Worm (Caenorhabditis elegans) whole organism, L3 larva: ENCODE measurements around the gene vha-4.

Experiments used
- ceh-82 ChIP-seq: fragments of 150-350 bp; optimal IDR thresholded peaks from 2 replicates; lab custom pipeline; 2014; ENCODE audit warnings: missing biosample characterization, missing genetic modification characterization
- ceh-9 ChIP-seq: sonication (generic microtip); optimal IDR thresholded peaks from 2 replicates; lab custom pipeline; 2018; ENCODE audit warnings: missing biosample characterization, missing genetic modification characterization
- elt-3 ChIP-seq, 3 experiments: fragments of 150-350 bp in 1 of 3; sonication (generic microtip) in 2 of 3; optimal IDR thresholded peaks; 2 replicates in 2 of 3; 4 replicates in 1 of 3; lab custom pipeline; 2014 to 2017; ENCODE audit warnings: missing biosample characterization in 3 of 3, missing genetic modification characterization in 3 of 3
- fos-1 ChIP-seq: fragments of 150-350 bp; optimal IDR thresholded peaks from 2 replicates; lab custom pipeline; 2014; ENCODE audit warnings: missing biosample characterization, missing genetic modification characterization
- nhr-237 ChIP-seq: fragments of 150-350 bp; optimal IDR thresholded peaks from 2 replicates; lab custom pipeline; 2014; ENCODE audit warnings: missing biosample characterization, missing genetic modification characterization
- pha-4 ChIP-seq: fragments of 150-350 bp; optimal IDR thresholded peaks from 2 replicates; lab custom pipeline; 2014; ENCODE audit warnings: missing biosample characterization, missing genetic modification reagents, missing genetic modification characterization
- snpc-4 ChIP-seq: fragments of 150-350 bp; optimal IDR thresholded peaks from 2 replicates; lab custom pipeline; 2014; ENCODE audit warnings: missing biosample characterization, missing genetic modification characterization
- zag-1 ChIP-seq: fragments of 150-350 bp; optimal IDR thresholded peaks from 2 replicates; lab custom pipeline; 2014; ENCODE audit warnings: missing biosample characterization, missing genetic modification characterization
- ztf-11 ChIP-seq: fragments of 150-350 bp; optimal IDR thresholded peaks from 2 replicates; lab custom pipeline; 2014; ENCODE audit warnings: missing biosample characterization, missing genetic modification characterization

ce11 chrII:7870062-7870461 lies 9.1 kb downstream of the vha-4 start, which contains the start of gene ztf-17:
- TF ChIP-seq zag-1 (tag; lab: Kevin White, UChicago) (no peak), pha-4 (tag; lab: Kevin White, UChicago) (no peak), snpc-4 (no peak), ceh-9 (no peak), fos-1 (tag; lab: Kevin White, UChicago) (no peak), elt-3 (tag; optimal IDR thresholded peaks at IDR 0.05; lab: Kevin White, UChicago) (no peak), nhr-237 (tag; lab: Kevin White, UChicago) (no peak), ztf-11 (tag; lab: Kevin White, UChicago) (no peak), ceh-82 (no peak)
